Worm (Caenorhabditis elegans) whole organism, mixed stage, embryonic: Measurements from ENCODE around the gene B0228.7.

Experiments used
- blmp-1 ChIP-seq: fragments of 150-350 bp; optimal IDR thresholded peaks from 2 replicates; lab custom pipeline; 2014; ENCODE audit warnings: missing biosample characterization, missing genetic modification characterization
- elt-3 ChIP-seq: fragments of 150-350 bp; optimal IDR thresholded peaks from 2 replicates; lab custom pipeline; 2014; ENCODE audit warnings: missing biosample characterization, missing genetic modification characterization
- ztf-11 ChIP-seq: fragments of 150-350 bp; optimal IDR thresholded peaks from 2 replicates; lab custom pipeline; 2014; ENCODE audit warnings: missing biosample characterization, missing genetic modification characterization

- TF ChIP-seq elt-3 (tag; lab: Kevin White, UChicago) (no peak), ztf-11 (no peak), blmp-1 (tag; lab: Kevin White, UChicago) (no peak)
Measured at ce11 chrII:7765456-7765855, 6.6 kb upstream of the B0228.7 start, which contains the start of gene srh-39.
